Worm (Caenorhabditis elegans) whole organism, early embryonic: ENCODE measurements around the gene nhr-136.

Experiments used
- F13C5.2 ChIP-seq: sonication (generic microtip); optimal IDR thresholded peaks from 2 replicates; lab custom pipeline; 2017; ENCODE audit warnings: mild to moderate bottlenecking, missing genetic modification characterization, inconsistent platforms, missing compliant biosample characterization
- ama-1 ChIP-seq: fragments of 150-350 bp; optimal IDR thresholded peaks from 2 replicates; lab custom pipeline; 2014
- tbx-37 ChIP-seq: fragments of 200-800 bp; sonication (Bioruptor generic); conservative IDR thresholded peaks from 2 replicates; pipeline ENCODE4 v1.3.6; 2022; ENCODE audit warnings: missing genetic modification reagents, missing genetic modification characterization, missing compliant biosample characterization

- no peak for TF ChIP-seq tbx-37 (GFP tag; lab: Robert Waterston, UW)
- TF ChIP-seq F13C5.2 (tag; lab: Kevin White, UChicago): no peak
- no peak for TF ChIP-seq ama-1 (lab: Kevin White, UChicago)
These were observed 4.5 kb downstream of the nhr-136 start, which contains the start of gene lhpp-1 for ce11 chrV:12111452-12111851.
